Fruit fly (Drosophila melanogaster) whole organism, embryonic: ENCODE measurements around the gene Cbl.
A peak's percentile ranks its signal among the peaks of the same experiment; 100 is the strongest.

Experiments used
- Asciz ChIP-seq: fragments of 200-800 bp; sonication (Bioruptor generic); optimal IDR thresholded peaks from 2 replicates; lab custom pipeline; 2017; ENCODE audit warnings: missing biosample characterization, mild to moderate bottlenecking, missing genetic modification characterization, missing genetic modification reagents
- B-H2 ChIP-seq: fragments of 200-800 bp; sonication (Bioruptor generic); optimal IDR thresholded peaks from 2 replicates; lab custom pipeline; 2018; ENCODE audit warnings: missing biosample characterization, mild to moderate bottlenecking, missing genetic modification characterization
- BtbVII ChIP-seq: fragments of 200-800 bp; sonication (Bioruptor generic); optimal IDR thresholded peaks from 3 replicates; lab custom pipeline; 2017; ENCODE audit warnings: missing biosample characterization, mild to moderate bottlenecking, missing genetic modification characterization
- C15 ChIP-seq: fragments of 200-800 bp; sonication (Bioruptor generic); IDR thresholded peaks from 3 replicates; pipeline ENCODE4 v1.3.6; 2022; ENCODE audit warnings: missing biosample characterization, missing genetic modification characterization
- CG10274 ChIP-seq: fragments of 200-800 bp; sonication (Bioruptor generic); optimal IDR thresholded peaks from 3 replicates; lab custom pipeline; 2017; ENCODE audit warnings: missing biosample characterization, mild to moderate bottlenecking, missing genetic modification characterization
- CG10959 ChIP-seq: fragments of 200-800 bp; sonication (Bioruptor generic); IDR thresholded peaks from 2 replicates; pipeline ENCODE4 v1.3.6; 2022; ENCODE audit warnings: missing biosample characterization, missing genetic modification characterization
- CG11504 ChIP-seq: fragments of 200-800 bp; sonication (Bioruptor generic); optimal IDR thresholded peaks from 3 replicates; lab custom pipeline; 2019; ENCODE audit warnings: missing biosample characterization, mild to moderate bottlenecking, missing genetic modification characterization, moderate library complexity
- CG13123 ChIP-seq: fragments of 200-800 bp; sonication (Bioruptor generic); optimal IDR thresholded peaks from 2 replicates; lab custom pipeline; 2016; ENCODE audit warnings: missing biosample characterization, missing genetic modification characterization
- CG13296 ChIP-seq: fragments of 200-800 bp; sonication (Bioruptor generic); optimal IDR thresholded peaks from 3 replicates; lab custom pipeline; 2018; ENCODE audit warnings: missing biosample characterization, mild to moderate bottlenecking, missing genetic modification characterization
- CG14441 ChIP-seq: fragments of 200-800 bp; sonication (Bioruptor generic); IDR thresholded peaks from 2 replicates; pipeline ENCODE4 v1.3.6; 2022; ENCODE audit warnings: missing biosample characterization, missing genetic modification characterization
- CG14710 ChIP-seq: fragments of 200-800 bp; sonication (Bioruptor generic); optimal IDR thresholded peaks from 3 replicates; lab custom pipeline; 2019; ENCODE audit warnings: missing biosample characterization, mild to moderate bottlenecking, missing genetic modification characterization, moderate library complexity
- CG1529 ChIP-seq: fragments of 200-800 bp; sonication (Bioruptor generic); optimal IDR thresholded peaks from 3 replicates; lab custom pipeline; 2018; ENCODE audit warnings: missing biosample characterization, missing genetic modification characterization
- CG15514 ChIP-seq: fragments of 200-800 bp; sonication (Bioruptor generic); optimal IDR thresholded peaks from 3 replicates; lab custom pipeline; 2017; ENCODE audit warnings: missing biosample characterization, missing genetic modification characterization, mild to moderate bottlenecking, moderate library complexity, missing genetic modification reagents
- CG1647 ChIP-seq: fragments of 200-800 bp; sonication (Bioruptor generic); optimal IDR thresholded peaks from 3 replicates; lab custom pipeline; 2016; ENCODE audit warnings: missing biosample characterization, missing genetic modification characterization
- CG2678 ChIP-seq: fragments of 200-800 bp; sonication (Bioruptor generic); optimal IDR thresholded peaks from 3 replicates; lab custom pipeline; 2019; ENCODE audit warnings: missing biosample characterization, mild to moderate bottlenecking, missing genetic modification characterization, moderate library complexity
- CG3407 ChIP-seq: fragments of 200-800 bp; sonication (Bioruptor generic); optimal IDR thresholded peaks from 2 replicates; lab custom pipeline; 2018; ENCODE audit warnings: missing biosample characterization, mild to moderate bottlenecking, missing genetic modification characterization
- CG4282 ChIP-seq: fragments of 200-800 bp; sonication (Bioruptor generic); optimal IDR thresholded peaks from 2 replicates; lab custom pipeline; 2016; ENCODE audit warnings: missing biosample characterization, missing genetic modification characterization
- CG4328 ChIP-seq: fragments of 200-800 bp; sonication (Bioruptor generic); optimal IDR thresholded peaks from 3 replicates; lab custom pipeline; 2017; ENCODE audit warnings: missing biosample characterization, missing genetic modification reagents, missing genetic modification characterization
- CG4707 ChIP-seq: fragments of 200-800 bp; sonication (Bioruptor generic); optimal IDR thresholded peaks from 2 replicates; lab custom pipeline; 2018; ENCODE audit warnings: missing biosample characterization, mild to moderate bottlenecking, missing genetic modification characterization, moderate library complexity
- CG6765 ChIP-seq: fragments of 200-800 bp; sonication (Bioruptor generic); optimal IDR thresholded peaks from 3 replicates; lab custom pipeline; 2017; ENCODE audit warnings: missing biosample characterization, mild to moderate bottlenecking, missing genetic modification characterization
- CG7372 ChIP-seq: fragments of 200-800 bp; sonication (Bioruptor generic); IDR thresholded peaks from 2 replicates; pipeline ENCODE4 v1.3.6; 2022; ENCODE audit warnings: missing biosample characterization, missing genetic modification characterization
- CG9215 ChIP-seq: fragments of 200-800 bp; sonication (Bioruptor generic); IDR thresholded peaks from 2 replicates; pipeline ENCODE4 v1.3.6; 2022; ENCODE audit warnings: missing biosample characterization, missing genetic modification characterization
- CTCF ChIP-seq: fragments of 200-800 bp; sonication (Bioruptor generic); optimal IDR thresholded peaks from 2 replicates; lab custom pipeline; 2017; ENCODE audit warnings: missing biosample characterization, mild to moderate bottlenecking, missing genetic modification characterization, moderate library complexity
- Dbx ChIP-seq: fragments of 200-800 bp; sonication (Bioruptor generic); IDR thresholded peaks from 3 replicates; pipeline ENCODE4 v1.3.6; 2022; ENCODE audit warnings: missing biosample characterization, missing genetic modification characterization
- Dp ChIP-seq: fragments of 200-800 bp; sonication (Bioruptor generic); optimal IDR thresholded peaks from 2 replicates; lab custom pipeline; 2018; ENCODE audit warnings: missing biosample characterization, mild to moderate bottlenecking, missing genetic modification characterization, moderate library complexity
- HLHmδ ChIP-seq: fragments of 200-800 bp; sonication (Bioruptor generic); optimal IDR thresholded peaks from 2 replicates; lab custom pipeline; 2018; ENCODE audit warnings: missing biosample characterization, mild to moderate bottlenecking, missing genetic modification characterization, moderate library complexity
- Hr51 ChIP-seq, 2 experiments: fragments of 200-800 bp; sonication (Bioruptor generic); optimal IDR thresholded peaks; 2 replicates in 1 of 2; 3 replicates in 1 of 2; lab custom pipeline; 2016 to 2018; ENCODE audit warnings: missing biosample characterization in 2 of 2, missing genetic modification characterization in 2 of 2, mild to moderate bottlenecking in 1 of 2, moderate library complexity in 1 of 2
- MBD-R2 ChIP-seq: fragments of 200-800 bp; sonication (Bioruptor generic); IDR thresholded peaks from 2 replicates; pipeline ENCODE4 v1.3.6; 2022; ENCODE audit warnings: missing biosample characterization, missing genetic modification characterization
- Max ChIP-seq: fragments of 200-800 bp; sonication (Bioruptor generic); optimal IDR thresholded peaks from 2 replicates; lab custom pipeline; 2016; ENCODE audit warnings: missing biosample characterization, mild to moderate bottlenecking, missing genetic modification characterization
- Nf-YA ChIP-seq: fragments of 200-800 bp; sonication (Bioruptor generic); IDR thresholded peaks from 2 replicates; pipeline ENCODE4 v1.3.6; 2022; ENCODE audit warnings: missing biosample characterization, missing genetic modification characterization
- PHDP ChIP-seq: fragments of 200-800 bp; sonication (Bioruptor generic); optimal IDR thresholded peaks from 3 replicates; lab custom pipeline; 2018; ENCODE audit warnings: missing biosample characterization, mild to moderate bottlenecking, missing genetic modification characterization, moderate library complexity
- Rfx ChIP-seq: fragments of 200-800 bp; sonication (Bioruptor generic); IDR thresholded peaks from 2 replicates; pipeline ENCODE4 v1.3.6; 2022; ENCODE audit warnings: missing biosample characterization, missing genetic modification characterization
- bbx ChIP-seq: fragments of 200-800 bp; sonication (Bioruptor generic); IDR thresholded peaks from 2 replicates; pipeline ENCODE4 v1.3.6; 2022; ENCODE audit warnings: missing biosample characterization, missing genetic modification characterization; ENCODE audit not compliant: partially characterized antibody
- bcd ChIP-seq: fragments of 200-800 bp; sonication (Bioruptor generic); optimal IDR thresholded peaks from 2 replicates; lab custom pipeline; 2017; ENCODE audit warnings: missing biosample characterization, mild to moderate bottlenecking, missing genetic modification characterization
- bsh ChIP-seq, 2 experiments: fragments of 200-800 bp; sonication (Bioruptor generic); optimal IDR thresholded peaks; 2 replicates each; lab custom pipeline; 2017 to 2018; ENCODE audit warnings: mild to moderate bottlenecking in 2 of 2, missing biosample characterization in 2 of 2, missing genetic modification characterization in 2 of 2, moderate library complexity in 1 of 2
- cato ChIP-seq: fragments of 200-800 bp; sonication (Bioruptor generic); optimal IDR thresholded peaks from 2 replicates; lab custom pipeline; 2016; ENCODE audit warnings: missing biosample characterization, missing genetic modification characterization, borderline replicate concordance
- chinmo ChIP-seq: fragments of 200-800 bp; sonication (Bioruptor generic); IDR thresholded peaks from 4 replicates; pipeline ENCODE4 v1.3.6; 2022; ENCODE audit warnings: missing biosample characterization, missing genetic modification characterization; ENCODE audit not compliant: partially characterized antibody
- cwo ChIP-seq: fragments of 200-800 bp; sonication (Bioruptor generic); optimal IDR thresholded peaks from 3 replicates; lab custom pipeline; 2017; ENCODE audit warnings: missing biosample characterization, missing genetic modification characterization, mild to moderate bottlenecking, moderate library complexity, missing genetic modification reagents
- en ChIP-seq: fragments of 200-800 bp; sonication (Bioruptor generic); optimal IDR thresholded peaks from 2 replicates; lab custom pipeline; 2016; ENCODE audit warnings: missing biosample characterization, missing genetic modification characterization
- gt ChIP-seq: fragments of 200-800 bp; sonication (Bioruptor generic); IDR thresholded peaks from 2 replicates; pipeline ENCODE4 v1.3.6; 2022; ENCODE audit warnings: missing biosample characterization, missing genetic modification characterization
- h ChIP-seq: fragments of >200 bp; optimal IDR thresholded peaks from 2 replicates; lab custom pipeline; 2017
- nom ChIP-seq: fragments of 200-800 bp; sonication (Bioruptor generic); optimal IDR thresholded peaks from 2 replicates; lab custom pipeline; 2017; ENCODE audit warnings: missing biosample characterization, missing genetic modification characterization, mild to moderate bottlenecking, moderate library complexity, missing genetic modification reagents
- peb ChIP-seq: fragments of 200-800 bp; sonication (Bioruptor generic); IDR thresholded peaks from 2 replicates; pipeline ENCODE4 v1.3.6; 2022; ENCODE audit warnings: missing biosample characterization, missing genetic modification characterization
- sens ChIP-seq: fragments of 200-800 bp; sonication (Bioruptor generic); peaks from one replicate; lab custom pipeline; 2016; ENCODE audit warnings: missing biosample characterization, missing genetic modification characterization
- slou ChIP-seq: fragments of 200-800 bp; sonication (Bioruptor generic); optimal IDR thresholded peaks from 3 replicates; lab custom pipeline; 2016; ENCODE audit warnings: missing biosample characterization, missing genetic modification characterization
- so ChIP-seq: fragments of 200-800 bp; sonication (Bioruptor generic); IDR thresholded peaks from 3 replicates; pipeline ENCODE4 v1.3.6; 2022; ENCODE audit warnings: missing biosample characterization, missing genetic modification characterization
- stc ChIP-seq: fragments of 200-800 bp; sonication (Bioruptor generic); IDR thresholded peaks from 2 replicates; pipeline ENCODE4 v1.3.6; 2022; ENCODE audit warnings: missing biosample characterization, missing genetic modification characterization
- tna ChIP-seq: fragments of 200-800 bp; sonication (Bioruptor generic); IDR thresholded peaks from 2 replicates; pipeline ENCODE4 v1.3.6; 2022; ENCODE audit warnings: missing biosample characterization, missing genetic modification characterization; ENCODE audit not compliant: partially characterized antibody
- ttk ChIP-seq: fragments of 200-800 bp; sonication (Bioruptor generic); IDR thresholded peaks from 2 replicates; pipeline ENCODE4 v2.1.2; 2022; ENCODE audit warnings: missing biosample characterization, missing genetic modification characterization
- wor ChIP-seq: fragments of 200-800 bp; sonication (Bioruptor generic); IDR thresholded peaks from 2 replicates; pipeline ENCODE4 v1.3.6; 2022; ENCODE audit warnings: missing biosample characterization, missing genetic modification characterization
- zen ChIP-seq: fragments of 200-800 bp; sonication (Bioruptor generic); optimal IDR thresholded peaks from 3 replicates; lab custom pipeline; 2018; ENCODE audit warnings: missing biosample characterization, mild to moderate bottlenecking, missing genetic modification characterization, moderate library complexity

Gene Cbl

DNA sequence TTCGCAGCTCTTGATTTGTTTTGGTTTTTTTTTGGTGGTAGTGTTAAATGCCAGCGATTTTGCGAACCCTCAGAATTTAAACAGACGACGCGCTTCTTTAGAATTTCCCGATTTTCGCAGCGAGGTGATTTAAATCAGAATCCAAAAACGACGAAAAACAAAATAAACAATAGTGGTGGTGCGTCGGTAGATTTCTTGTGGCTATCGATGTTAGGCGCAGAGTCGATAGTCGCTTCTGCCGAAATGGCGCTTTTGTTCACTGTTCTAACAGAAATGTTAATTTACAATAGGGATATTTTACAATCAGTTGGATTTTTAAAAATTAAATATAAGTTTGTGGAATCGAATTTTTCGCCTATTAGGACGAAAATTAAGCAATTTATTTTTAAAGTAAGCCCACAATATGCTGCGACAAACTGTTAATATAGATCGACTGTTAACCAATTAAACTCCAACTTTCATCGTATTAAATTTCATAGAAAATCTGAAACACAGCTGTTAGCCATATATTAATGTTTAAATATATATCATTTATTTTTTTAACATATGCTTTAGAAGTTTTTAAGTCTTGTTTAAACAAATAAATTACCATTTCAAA lies 24.5 kb downstream of the Cbl start, which contains the start of gene CG6983 (continued):
- TF ChIP-seq tna (GFP tag; lab: Robert Waterston, UW), result peak; percentile 61
- no peak for TF ChIP-seq peb (GFP tag; lab: Robert Waterston, UW)
- no peak for TF ChIP-seq Max (GFP tag; lab: Kevin White, UChicago)
- no peak for TF ChIP-seq en
- TF ChIP-seq Hr51 (GFP tag; optimal IDR thresholded peaks at IDR 0.05; lab: Kevin White, UChicago), result no peak
- no peak for TF ChIP-seq Dbx (GFP tag; lab: Robert Waterston, UW)
- no peak for TF ChIP-seq CG4707 (GFP tag; lab: Kevin White, UChicago)
- no peak for TF ChIP-seq CG13123
- TF ChIP-seq wor (GFP tag; lab: Robert Waterston, UW), result no peak
- no peak for TF ChIP-seq stc (GFP tag; lab: Robert Waterston, UW)
- TF ChIP-seq CG4282, result no peak
- peak; percentile 79; the same call in 3 of the 4 replicates for TF ChIP-seq chinmo (GFP tag; lab: Robert Waterston, UW)
- peak; percentile 83 for TF ChIP-seq bbx (GFP tag; lab: Robert Waterston, UW)
- no peak for TF ChIP-seq CG10959
- peak; percentile 35 for TF ChIP-seq B-H2
- TF ChIP-seq CG10274 (GFP tag; lab: Kevin White, UChicago), result no peak
- TF ChIP-seq slou (GFP tag; lab: Kevin White, UChicago), result no peak
- no peak for TF ChIP-seq CG7372
- TF ChIP-seq CG4328 (GFP tag; lab: Kevin White, UChicago), result no peak
- TF ChIP-seq Rfx (GFP tag; lab: Robert Waterston, UW), result peak; percentile 34; the same call in 1 of the 2 replicates
- no peak for TF ChIP-seq BtbVII (GFP tag; lab: Kevin White, UChicago)
- no peak for TF ChIP-seq CG1647 (GFP tag; lab: Kevin White, UChicago)
- TF ChIP-seq Nf-YA (GFP tag; lab: Robert Waterston, UW), result no peak
- TF ChIP-seq C15 (GFP tag; lab: Robert Waterston, UW), result no peak
- TF ChIP-seq CG11504 (tag; lab: Kevin White, UChicago), result no peak
- TF ChIP-seq CG15514 (GFP tag; lab: Kevin White, UChicago), result peak; percentile 3
- TF ChIP-seq zen (tag; lab: Kevin White, UChicago), result no peak
- TF ChIP-seq CG3407 (GFP tag; lab: Kevin White, UChicago), result no peak
- no peak for TF ChIP-seq gt
- no peak for TF ChIP-seq CG1529 (GFP tag; lab: Kevin White, UChicago)
- peak; percentile 89 for TF ChIP-seq sens (GFP tag; lab: Kevin White, UChicago)
- no peak for TF ChIP-seq bcd (GFP tag; lab: Kevin White, UChicago)
- TF ChIP-seq HLHmδ, result no peak
- TF ChIP-seq CG14441 (GFP tag; lab: Robert Waterston, UW), result no peak
- TF ChIP-seq nom (GFP tag; lab: Kevin White, UChicago), result no peak
- no peak for TF ChIP-seq CG14710
- TF ChIP-seq MBD-R2 (GFP tag; lab: Robert Waterston, UW), result peak; percentile 31
- TF ChIP-seq so (GFP tag; lab: Robert Waterston, UW), result no peak
- TF ChIP-seq CG13296, result peak; percentile 15
- TF ChIP-seq PHDP (tag; lab: Kevin White, UChicago), result no peak
- no peak for TF ChIP-seq CG6765
- no peak for TF ChIP-seq cato
- no peak for TF ChIP-seq h (lab: Kevin White, UChicago)
- no peak for TF ChIP-seq ttk
- TF ChIP-seq Dp (GFP tag; lab: Kevin White, UChicago), result peak; percentile 55
- TF ChIP-seq cwo (GFP tag; lab: Kevin White, UChicago), result no peak
- no peak for TF ChIP-seq CG2678 (tag; lab: Kevin White, UChicago)
- peak; percentile 96 for TF ChIP-seq CTCF (GFP tag; lab: Kevin White, UChicago)
- TF ChIP-seq Asciz, result no peak
- no peak for TF ChIP-seq CG9215 (GFP tag; lab: Robert Waterston, UW)
- no peak for TF ChIP-seq bsh (GFP tag; optimal IDR thresholded peaks at IDR 0.05; lab: Kevin White, UChicago)
